Worm (Caenorhabditis elegans) whole organism, L1 larva: ENCODE results near the gene srh-300.

Source experiments
- C04F5.9 ChIP-seq: sonication (generic microtip); optimal IDR thresholded peaks from 2 replicates; lab custom pipeline; 2016; ENCODE audit warnings: missing genetic modification characterization, missing compliant biosample characterization
- C16A3.4 ChIP-seq: fragments of 150-350 bp; optimal IDR thresholded peaks from 2 replicates; lab custom pipeline; 2014; ENCODE audit warnings: missing biosample characterization, missing genetic modification characterization
- Y116A8C.19 ChIP-seq: sonication (generic microtip); optimal IDR thresholded peaks from 2 replicates; lab custom pipeline; 2016; ENCODE audit warnings: missing compliant biosample characterization, missing genetic modification characterization, borderline replicate concordance
- aly-2 ChIP-seq: fragments of 150-350 bp; optimal IDR thresholded peaks from 2 replicates; lab custom pipeline; 2014; ENCODE audit warnings: missing biosample characterization, missing genetic modification characterization
- ama-1 ChIP-seq: fragments of 150-350 bp; optimal IDR thresholded peaks from 2 replicates; lab custom pipeline; 2014
- blmp-1 ChIP-seq: fragments of 150-350 bp; optimal IDR thresholded peaks from 2 replicates; lab custom pipeline; 2014; ENCODE audit warnings: missing biosample characterization, missing genetic modification characterization
- ceh-63 ChIP-seq: fragments of 200-800 bp; sonication (Bioruptor generic); optimal IDR thresholded peaks from 2 replicates; lab custom pipeline; 2018; ENCODE audit warnings: mild to moderate bottlenecking, missing genetic modification characterization, missing compliant biosample characterization
- dsc-1 ChIP-seq: sonication (generic microtip); optimal IDR thresholded peaks from 2 replicates; lab custom pipeline; 2016; ENCODE audit warnings: mild to moderate bottlenecking, missing genetic modification characterization, missing compliant biosample characterization
- efl-1 ChIP-seq, 4 experiments: fragments of 150-350 bp; optimal IDR thresholded peaks in 3 of 4; peaks in 1 of 4; 1 replicate in 1 of 4; 2 replicates in 3 of 4; lab custom pipeline; 2014; ENCODE audit warnings: missing biosample characterization in 2 of 4, missing genetic modification characterization in 2 of 4, missing genetic modification reagents in 2 of 4
- egl-13 ChIP-seq: sonication (generic microtip); optimal IDR thresholded peaks from 2 replicates; lab custom pipeline; 2016; ENCODE audit warnings: missing genotype, missing genetic modification reagents, missing genetic modification characterization, missing compliant biosample characterization
- elt-3 ChIP-seq, 6 experiments: fragments of 150-350 bp in 1 of 6; sonication (generic microtip); optimal IDR thresholded peaks; 2 replicates each; lab custom pipeline; 2017 to 2018; ENCODE audit warnings: missing biosample characterization in 6 of 6, missing genetic modification characterization in 6 of 6, inconsistent platforms in 1 of 6
- fkh-4 ChIP-seq: sonication (generic microtip); optimal IDR thresholded peaks from 2 replicates; lab custom pipeline; 2016; ENCODE audit warnings: missing compliant biosample characterization, missing genetic modification characterization, borderline replicate concordance
- fkh-8 ChIP-seq: sonication (generic microtip); optimal IDR thresholded peaks from 2 replicates; lab custom pipeline; 2016; ENCODE audit warnings: mild to moderate bottlenecking, missing genetic modification characterization, missing compliant biosample characterization
- fos-1 ChIP-seq: fragments of 150-350 bp; optimal IDR thresholded peaks from 2 replicates; lab custom pipeline; 2014; ENCODE audit warnings: missing biosample characterization, missing genetic modification characterization
- grh-1 ChIP-seq: fragments of 200-800 bp; sonication (Bioruptor generic); IDR thresholded peaks from 2 replicates; pipeline ENCODE4 v1.3.6; 2022; ENCODE audit warnings: missing genetic modification reagents, missing genetic modification characterization, missing compliant biosample characterization
- hlh-17 ChIP-seq: fragments of 200-800 bp; sonication (Bioruptor generic); optimal IDR thresholded peaks from 2 replicates; lab custom pipeline; 2018; ENCODE audit warnings: missing genetic modification characterization, mild to moderate bottlenecking, missing compliant biosample characterization, moderate library complexity, borderline replicate concordance
- hlh-4 ChIP-seq: sonication (generic microtip); optimal IDR thresholded peaks from 2 replicates; lab custom pipeline; 2016; ENCODE audit warnings: mild to moderate bottlenecking, missing genetic modification characterization, missing compliant biosample characterization
- hpl-2 ChIP-seq: fragments of 150-350 bp; optimal IDR thresholded peaks from 2 replicates; lab custom pipeline; 2014; ENCODE audit warnings: missing biosample characterization, missing genetic modification reagents, missing genetic modification characterization
- lin-15B ChIP-seq: fragments of 150-350 bp; sonication (generic microtip); optimal IDR thresholded peaks from 3 replicates; lab custom pipeline; 2014; ENCODE audit warnings: missing biosample characterization, missing genetic modification characterization
- lin-35 ChIP-seq, 2 experiments: fragments of 150-350 bp; optimal IDR thresholded peaks; 2 replicates each; lab custom pipeline; 2014; ENCODE audit warnings: missing biosample characterization in 2 of 2, missing genetic modification characterization in 2 of 2, missing genetic modification reagents in 2 of 2
- lin-39 ChIP-seq: fragments of 150-350 bp; optimal IDR thresholded peaks from 2 replicates; lab custom pipeline; 2014; ENCODE audit warnings: missing biosample characterization, missing genetic modification reagents, missing genetic modification characterization
- lsy-2 ChIP-seq, 2 experiments: fragments of 150-350 bp; optimal IDR thresholded peaks; 2 replicates each; lab custom pipeline; 2014; ENCODE audit warnings: missing biosample characterization in 2 of 2, missing genetic modification characterization in 2 of 2
- mdl-1 ChIP-seq, 2 experiments: fragments of 150-350 bp; optimal IDR thresholded peaks; 2 replicates each; lab custom pipeline; 2014 to 2017; ENCODE audit warnings: missing biosample characterization in 2 of 2, missing genetic modification characterization in 2 of 2, inconsistent platforms in 1 of 2
- nhr-19 ChIP-seq: fragments of 200-800 bp; sonication (Bioruptor generic); conservative IDR thresholded peaks from 2 replicates; pipeline ENCODE4 v1.3.6; 2022; ENCODE audit warnings: missing genetic modification characterization, missing compliant biosample characterization
- nhr-76 ChIP-seq: sonication (generic microtip); optimal IDR thresholded peaks from 2 replicates; lab custom pipeline; 2017; ENCODE audit warnings: missing biosample characterization, missing genetic modification characterization
- nhr-77 ChIP-seq: fragments of 150-350 bp; optimal IDR thresholded peaks from 2 replicates; lab custom pipeline; 2014; ENCODE audit warnings: missing biosample characterization, missing genetic modification characterization
- nhr-84 ChIP-seq: sonication (generic microtip); optimal IDR thresholded peaks from 2 replicates; lab custom pipeline; 2017; ENCODE audit warnings: missing biosample characterization, missing genetic modification characterization
- nhr-85 ChIP-seq: sonication (generic microtip); peaks from one replicate; lab custom pipeline; 2016; ENCODE audit warnings: missing genetic modification characterization, inconsistent platforms, missing compliant biosample characterization
- rnt-1 ChIP-seq: sonication (generic microtip); optimal IDR thresholded peaks from 2 replicates; lab custom pipeline; 2016; ENCODE audit warnings: mild to moderate bottlenecking, missing genetic modification characterization, moderate library complexity, missing compliant biosample characterization
- sox-4 ChIP-seq: sonication (generic microtip); optimal IDR thresholded peaks from 2 replicates; lab custom pipeline; 2016; ENCODE audit warnings: missing genetic modification characterization, missing compliant biosample characterization
- sup-37 ChIP-seq: fragments of 200-800 bp; sonication (Bioruptor generic); optimal IDR thresholded peaks from 2 replicates; lab custom pipeline; 2018; ENCODE audit warnings: mild to moderate bottlenecking, missing genetic modification characterization, missing compliant biosample characterization
- swsn-7 ChIP-seq: sonication (generic microtip); optimal IDR thresholded peaks from 2 replicates; lab custom pipeline; 2016; ENCODE audit warnings: missing genetic modification characterization, missing compliant biosample characterization
- tbx-2 ChIP-seq: sonication (generic microtip); optimal IDR thresholded peaks from 2 replicates; lab custom pipeline; 2016; ENCODE audit warnings: missing genetic modification characterization, missing compliant biosample characterization
- tlp-1 ChIP-seq: fragments of 150-350 bp; optimal IDR thresholded peaks from 2 replicates; lab custom pipeline; 2014; ENCODE audit warnings: missing biosample characterization, missing genetic modification characterization
- unc-130 ChIP-seq: fragments of 150-350 bp; optimal IDR thresholded peaks from 2 replicates; lab custom pipeline; 2017; ENCODE audit warnings: missing biosample characterization, missing genetic modification characterization, inconsistent platforms
- unc-62 ChIP-seq: fragments of 150-350 bp; optimal IDR thresholded peaks from 2 replicates; lab custom pipeline; 2014; ENCODE audit warnings: missing biosample characterization, missing genetic modification reagents, missing genetic modification characterization
- unc-98 ChIP-seq: fragments of 200-800 bp; sonication (Bioruptor generic); IDR thresholded peaks from 2 replicates; pipeline ENCODE4 v1.3.6; 2022; ENCODE audit warnings: missing genetic modification characterization, missing compliant biosample characterization
- zip-4 ChIP-seq: fragments of 200-800 bp; sonication (Bioruptor generic); optimal IDR thresholded peaks from 2 replicates; lab custom pipeline; 2018; ENCODE audit warnings: mild to moderate bottlenecking, missing genetic modification characterization, moderate library complexity, missing compliant biosample characterization
- ztf-11 ChIP-seq, 2 experiments: sonication (generic microtip); optimal IDR thresholded peaks; 2 replicates each; lab custom pipeline; 2016 to 2017; ENCODE audit warnings: missing genetic modification characterization in 2 of 2, missing biosample characterization in 1 of 2, missing compliant biosample characterization in 1 of 2

Gene srh-300

DNA sequence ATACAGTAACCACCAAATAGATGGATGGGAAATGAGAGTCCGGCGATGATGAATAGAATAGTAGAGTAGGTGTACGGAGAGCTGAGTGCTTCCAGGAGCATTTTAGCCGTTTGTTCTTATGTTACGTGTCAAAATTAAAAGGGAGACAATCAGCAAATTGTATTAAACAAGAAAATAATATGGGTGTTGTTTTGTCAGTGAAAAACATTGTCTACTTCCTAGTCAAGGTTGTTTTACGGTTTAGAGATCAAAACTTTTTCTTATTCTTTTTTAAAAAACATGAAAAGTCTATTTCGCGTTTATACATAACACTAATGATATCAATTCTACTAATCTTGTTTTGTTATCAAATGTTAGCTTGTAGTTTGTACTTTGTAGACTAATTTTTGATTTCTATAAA is 27.9 kb upstream of the srh-300 start, which contains the start of gene srh-289:
TSS of gene srh-289 (minus strand) at position 101 of the 400 bp plus-strand sequence.
- TF ChIP-seq Y116A8C.19 (no peak), mdl-1 (tag; optimal IDR thresholded peaks at IDR 0.05; lab: Kevin White, UChicago) (no peak), nhr-19 (GFP tag; lab: Robert Waterston, UW) (no peak), fos-1 (no peak), lin-15B (tag; lab: Kevin White, UChicago) (no peak), unc-130 (tag; lab: Kevin White, UChicago) (no peak), swsn-7 (no peak), nhr-76 (tag; lab: Kevin White, UChicago) (no peak), nhr-77 (tag; lab: Kevin White, UChicago) (no peak), lin-39 (tag; lab: Kevin White, UChicago) (no peak), lin-35 (GFP tag; optimal IDR thresholded peaks at IDR 0.05; lab: Kevin White, UChicago) (no peak), tlp-1 (no peak), C04F5.9 (tag; lab: Kevin White, UChicago) (no peak), tbx-2 (tag; lab: Kevin White, UChicago) (no peak), efl-1 (optimal IDR thresholded peaks at IDR 0.05; lab: Kevin White, UChicago) (no peak), efl-1 (GFP tag; optimal IDR thresholded peaks at IDR 0.05 in 1 of 2; lab: Kevin White, UChicago) (no peak), ceh-63 (GFP tag; lab: Kevin White, UChicago) (no peak)

DNA sequence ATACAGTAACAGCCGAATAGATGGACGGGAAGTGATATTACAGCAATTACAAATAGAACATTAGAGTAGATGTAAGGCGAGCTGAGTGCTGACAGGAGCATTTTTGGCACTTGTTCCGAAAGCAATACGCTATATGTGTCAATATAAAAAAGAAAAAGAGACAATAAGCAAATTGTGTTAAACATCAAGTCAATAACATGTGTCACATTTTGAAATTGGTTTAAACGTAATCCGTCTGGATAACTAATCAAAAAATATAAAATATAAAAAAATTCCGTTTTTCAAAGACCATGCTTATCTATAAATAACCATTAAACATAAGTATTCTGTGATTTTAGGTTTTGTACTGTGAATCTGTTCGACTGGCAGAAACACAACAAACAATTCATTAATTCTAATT is 26.2 kb upstream of the srh-300 start, which contains the start of gene srh-288:
TSS of gene srh-288 (minus strand) at position 101 of the 400 bp plus-strand sequence.
- TF ChIP-seq C16A3.4 (tag; lab: Kevin White, UChicago) (no peak), ztf-11 (tag; optimal IDR thresholded peaks at IDR 0.05; lab: Kevin White, UChicago) (no peak), ama-1 (lab: Kevin White, UChicago) (no peak), hlh-17 (no peak), grh-1 (GFP tag; lab: Robert Waterston, UW) (no peak), dsc-1 (tag; lab: Kevin White, UChicago) (no peak), rnt-1 (tag; lab: Kevin White, UChicago) (no peak), aly-2 (tag; lab: Kevin White, UChicago) (no peak), nhr-84 (tag; lab: Kevin White, UChicago) (no peak), fkh-4 (no peak), unc-130 (tag; lab: Kevin White, UChicago) (no peak), elt-3 (tag; optimal IDR thresholded peaks at IDR 0.05; lab: Kevin White, UChicago) (no peak), unc-98 (GFP tag; lab: Robert Waterston, UW) (no peak), nhr-76 (tag; lab: Kevin White, UChicago) (no peak), lin-35 (GFP tag; optimal IDR thresholded peaks at IDR 0.05; lab: Kevin White, UChicago) (no peak), egl-13 (tag; lab: Kevin White, UChicago) (no peak), fkh-8 (tag; lab: Kevin White, UChicago) (no peak), unc-62 (GFP tag; lab: Kevin White, UChicago) (no peak), nhr-85 (tag; lab: Kevin White, UChicago) (no peak), lin-15B (tag; lab: Kevin White, UChicago) (no peak)

DNA sequence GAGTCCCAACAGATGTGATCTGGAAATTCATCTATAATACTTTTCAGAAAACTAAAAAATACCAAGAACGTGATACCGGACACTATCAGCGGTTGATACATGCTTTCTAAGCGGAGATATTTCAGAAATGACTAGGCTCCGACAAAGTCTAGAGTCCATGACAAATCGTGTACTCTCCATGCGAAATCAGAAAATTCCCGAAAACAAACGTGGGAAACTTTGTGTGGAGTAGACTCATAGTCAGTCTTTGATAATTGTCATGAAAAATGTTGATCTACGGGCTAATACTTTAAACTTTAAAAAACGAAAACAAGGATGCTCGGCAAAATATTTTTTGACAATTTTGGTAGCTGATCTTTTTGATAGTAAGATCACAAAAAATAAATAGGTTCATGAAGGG is 23.1 kb upstream of the srh-300 start, which contains the start of gene srx-18:
TSS of gene srx-18 (minus strand) at position 101 of the 400 bp plus-strand sequence.
- no peak for TF ChIP-seq blmp-1 (tag; lab: Kevin White, UChicago)
- TF ChIP-seq sox-4 (tag; lab: Kevin White, UChicago) = no peak
- TF ChIP-seq hpl-2 (GFP tag; lab: Kevin White, UChicago) = no peak
- no peak for TF ChIP-seq sup-37 (GFP tag; lab: Kevin White, UChicago)
- no peak for TF ChIP-seq nhr-19 (GFP tag; lab: Robert Waterston, UW)
- TF ChIP-seq lsy-2 (tag; optimal IDR thresholded peaks at IDR 0.05; lab: Kevin White, UChicago) = no peak
- TF ChIP-seq zip-4 = no peak
- TF ChIP-seq lin-15B (tag; lab: Kevin White, UChicago) = no peak
- TF ChIP-seq nhr-84 (tag; lab: Kevin White, UChicago) = no peak
- no peak for TF ChIP-seq hlh-4
